Worm (Caenorhabditis elegans): Measurements from ENCODE around the gene srx-32.
"Not testable (repeated sequence)": the region's sequence is repeated elsewhere in the genome, so short reads cannot be mapped to it uniquely, and the experiment has no call there.

Gene srx-32

DNA sequence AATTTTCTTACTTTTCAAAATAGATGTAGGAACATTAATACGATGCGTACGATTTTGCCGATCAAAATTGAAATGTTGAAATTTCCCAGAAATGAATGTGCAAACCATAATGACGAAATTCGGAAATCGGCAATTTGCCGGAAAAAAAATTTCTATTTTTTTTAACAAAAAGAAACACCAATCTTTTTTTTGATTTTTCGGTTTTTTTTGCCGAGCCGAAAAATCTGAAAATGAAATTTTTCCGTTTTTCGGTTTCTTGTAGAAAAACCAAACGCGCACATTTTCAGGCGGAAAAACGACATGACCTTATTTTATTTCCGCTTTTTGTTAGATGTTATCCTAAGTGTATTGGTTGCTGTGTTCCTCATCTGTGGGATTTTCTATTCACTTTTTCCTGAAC, 27.0 kb upstream of the srx-32 start, which contains the start of gene srbc-13:
Gene srbc-13, plus strand, starts transcription at position 301 of the 400 bp plus-strand sequence.
- no peak for TF ChIP-seq snpc-4 (tag; optimal IDR thresholded peaks at IDR 0.05)
- TF ChIP-seq nhr-76 (tag; optimal IDR thresholded peaks at IDR 0.05) = no peak
- no peak for TF ChIP-seq nhr-2 (tag; optimal IDR thresholded peaks at IDR 0.05)
- TF ChIP-seq sptf-1 (tag; optimal IDR thresholded peaks at IDR 0.05) = no peak
- TF ChIP-seq elt-1 (tag; optimal IDR thresholded peaks at IDR 0.05; ENCODE audit: borderline replicate concordance, insufficient read depth) = no peak
- no peak for TF ChIP-seq ceh-39 (tag; optimal IDR thresholded peaks at IDR 0.05)
- no peak for TF ChIP-seq ceh-43 (GFP tag; optimal IDR thresholded peaks at IDR 0.05)
- no peak for TF ChIP-seq unc-62 (GFP tag; optimal IDR thresholded peaks at IDR 0.05)
- TF ChIP-seq drap-1 (GFP tag; optimal IDR thresholded peaks at IDR 0.05) = no peak
- no peak for TF ChIP-seq flh-1 (GFP tag; optimal IDR thresholded peaks at IDR 0.05)
- TF ChIP-seq M03D4.4 (tag; optimal IDR thresholded peaks at IDR 0.05) = no peak
- TF ChIP-seq ces-1 (GFP tag; optimal IDR thresholded peaks at IDR 0.05) = no peak
- no peak for TF ChIP-seq mab-5 (tag; optimal IDR thresholded peaks at IDR 0.05)
- TF ChIP-seq hlh-1 (tag; optimal IDR thresholded peaks at IDR 0.05) = no peak
- TF ChIP-seq ham-2 (GFP tag; optimal IDR thresholded peaks at IDR 0.05) = no peak
- no peak for TF ChIP-seq nhr-237 (tag; optimal IDR thresholded peaks at IDR 0.05)
- no peak for TF ChIP-seq tbx-8 (GFP tag; optimal IDR thresholded peaks at IDR 0.05)
- no peak for TF ChIP-seq nhr-12 (tag; optimal IDR thresholded peaks at IDR 0.05)

ce11 chrV:843118-843517, 22.6 kb upstream of the srx-32 start, which contains the start of gene K09C6.8:
TSS of gene K09C6.8 (minus strand) at chrV:843218.
- not testable (repeated sequence) for TF ChIP-seq elt-3 (tag; optimal IDR thresholded peaks at IDR 0.05); unc-62 (GFP tag; optimal IDR thresholded peaks at IDR 0.05); zip-8 (tag; optimal IDR thresholded peaks at IDR 0.05)

DNA sequence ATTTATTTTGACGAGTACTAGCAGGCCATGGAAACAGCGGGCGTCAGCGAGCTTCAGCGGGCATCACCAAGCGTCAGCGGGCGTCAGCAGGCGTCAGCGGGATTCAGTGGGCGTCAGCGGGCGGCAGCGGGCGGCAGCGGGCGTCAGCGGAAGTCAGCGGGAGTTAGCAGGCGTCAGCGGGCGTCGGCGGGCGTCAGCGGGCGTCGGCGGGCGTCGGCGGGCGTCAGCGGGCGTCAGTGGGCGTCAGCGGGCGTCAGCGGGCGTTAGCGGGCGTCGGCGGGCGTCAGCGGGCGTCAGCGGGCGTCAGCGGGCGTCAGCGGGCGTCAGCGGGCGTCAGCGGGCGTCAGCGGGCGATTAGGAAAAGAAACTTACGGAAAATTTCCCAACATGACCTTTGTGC, 22.1 kb upstream of the srx-32 start:
- TF ChIP-seq tbx-8 (GFP tag; optimal IDR thresholded peaks at IDR 0.05) (no peak), ham-2 (GFP tag; optimal IDR thresholded peaks at IDR 0.05) (no peak), unc-62 (GFP tag; optimal IDR thresholded peaks at IDR 0.05) (no peak), ztf-11 (tag; optimal IDR thresholded peaks at IDR 0.05) (no peak), elt-1 (tag; optimal IDR thresholded peaks at IDR 0.05; ENCODE audit: borderline replicate concordance, insufficient read depth) (no peak), ceh-83 (GFP tag; optimal IDR thresholded peaks at IDR 0.05) (no peak), pha-4 (tag; optimal IDR thresholded peaks at IDR 0.05) (no peak), lin-13 (tag; optimal IDR thresholded peaks at IDR 0.05) (no peak)

- not testable (repeated sequence) for TF ChIP-seq nhr-76, blmp-1, mls-2 (tag; optimal IDR thresholded peaks at IDR 0.05)
Observed at ce11 chrV:838984-839471, 18.5 kb upstream of the srx-32 start, which contains the start of the genes K09C6.7 and K09C6.10. TSS of gene K09C6.7 (minus strand) at chrV:839084. TSS of gene K09C6.10 (plus strand) at chrV:839421.

DNA sequence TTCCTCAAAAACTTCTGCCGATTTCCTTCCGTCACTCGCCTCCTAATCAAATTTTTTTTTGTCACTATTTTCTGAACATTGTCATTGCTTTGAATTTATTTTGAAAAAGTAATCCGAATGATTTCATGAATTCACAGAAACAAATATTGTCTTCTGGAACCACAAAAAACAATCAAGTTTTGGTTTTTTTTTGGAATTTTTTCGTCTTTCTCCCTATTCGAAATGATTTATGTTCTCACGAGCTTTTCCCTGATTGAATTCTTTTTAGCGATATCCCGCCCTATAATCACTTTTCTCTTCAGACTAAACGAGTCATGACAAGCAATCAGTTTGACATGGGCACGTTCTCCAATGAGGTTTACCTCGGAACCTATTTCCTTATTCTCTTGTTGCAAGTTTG, 12.8 kb upstream of the srx-32 start, which contains the start of gene F41H8.1:
Gene F41H8.1, plus strand, starts transcription at position 301 of the 400 bp plus-strand sequence.
- TF ChIP-seq ztf-11 (tag; optimal IDR thresholded peaks at IDR 0.05) (no peak), ham-2 (GFP tag; optimal IDR thresholded peaks at IDR 0.05) (no peak), snpc-4 (tag; optimal IDR thresholded peaks at IDR 0.05) (no peak), ceh-43 (GFP tag; optimal IDR thresholded peaks at IDR 0.05) (no peak), flh-1 (GFP tag; optimal IDR thresholded peaks at IDR 0.05) (no peak), unc-120 (tag; optimal IDR thresholded peaks at IDR 0.05; ENCODE audit: poor library complexity, severe bottlenecking) (no peak)

DNA sequence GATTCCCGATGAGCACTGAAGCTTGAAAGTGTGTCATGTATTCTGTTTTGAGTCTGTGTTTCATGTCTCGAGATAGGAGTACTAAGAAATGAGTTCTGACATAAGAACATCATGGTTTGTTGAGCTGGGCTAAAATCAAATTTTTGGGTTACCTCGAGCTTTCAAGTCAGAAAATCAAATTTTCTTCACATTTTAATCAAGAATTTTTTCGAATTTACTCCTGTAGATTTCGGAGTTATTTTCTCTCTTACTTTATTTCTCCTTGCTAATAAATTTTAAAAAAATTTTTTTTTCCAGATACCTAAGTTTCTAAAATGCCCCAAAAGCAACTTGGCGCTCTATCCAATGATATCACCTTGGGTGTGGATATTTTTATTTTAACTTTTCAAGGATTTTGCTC, 5.6 kb upstream of the srx-32 start, which contains the start of gene F41H8.2:
Gene F41H8.2, plus strand, starts transcription at position 301 of the 400 bp plus-strand sequence.
- no peak for TF ChIP-seq bed-3 (GFP tag; optimal IDR thresholded peaks at IDR 0.05)
- no peak for TF ChIP-seq nhr-76 (tag; optimal IDR thresholded peaks at IDR 0.05)
- no peak for TF ChIP-seq unc-39 (tag; optimal IDR thresholded peaks at IDR 0.05)
- TF ChIP-seq M03D4.4 (tag; optimal IDR thresholded peaks at IDR 0.05) = no peak
- TF ChIP-seq ces-1 (GFP tag; optimal IDR thresholded peaks at IDR 0.05) = no peak
- TF ChIP-seq sptf-1 (tag; optimal IDR thresholded peaks at IDR 0.05) = no peak
- TF ChIP-seq nhr-12 (tag; optimal IDR thresholded peaks at IDR 0.05) = no peak
- TF ChIP-seq cnd-1 (tag; optimal IDR thresholded peaks at IDR 0.05) = no peak
- TF ChIP-seq blmp-1 (tag; optimal IDR thresholded peaks at IDR 0.05) = no peak
- TF ChIP-seq snpc-4 (tag; optimal IDR thresholded peaks at IDR 0.05) = no peak
- no peak for TF ChIP-seq sem-2 (GFP tag; optimal IDR thresholded peaks at IDR 0.05)
- no peak for TF ChIP-seq lin-13 (tag; optimal IDR thresholded peaks at IDR 0.05)
- no peak for TF ChIP-seq mep-1 (tag; optimal IDR thresholded peaks at IDR 0.05)

Measured in whole organism, mixed stage, embryonic.